Worm (Caenorhabditis elegans) whole organism, mixed stage, embryonic: ENCODE data around the gene inx-6.

ENCODE experiments used
- M03D4.4 ChIP-seq: sonication (generic microtip); optimal IDR thresholded peaks from 2 replicates; lab custom pipeline; 2017; ENCODE audit warnings: mild to moderate bottlenecking, missing genetic modification characterization, missing compliant biosample characterization
- bed-3 ChIP-seq: fragments of 200-800 bp; sonication (Bioruptor generic); optimal IDR thresholded peaks from 3 replicates; lab custom pipeline; 2018; ENCODE audit warnings: mild to moderate bottlenecking, missing genetic modification characterization, moderate library complexity, missing compliant biosample characterization
- blmp-1 ChIP-seq: fragments of 150-350 bp; optimal IDR thresholded peaks from 2 replicates; lab custom pipeline; 2014; ENCODE audit warnings: missing biosample characterization, missing genetic modification characterization
- ceh-83 ChIP-seq: fragments of 200-800 bp; sonication (Bioruptor generic); optimal IDR thresholded peaks from 2 replicates; lab custom pipeline; 2018; ENCODE audit warnings: mild to moderate bottlenecking, missing genetic modification characterization, missing compliant biosample characterization
- cnd-1 ChIP-seq: fragments of 200-800 bp; sonication (Bioruptor generic); optimal IDR thresholded peaks from 2 replicates; lab custom pipeline; 2018; ENCODE audit warnings: mild to moderate bottlenecking, missing genetic modification characterization, missing compliant biosample characterization
- drap-1 ChIP-seq: fragments of 200-800 bp; sonication (Bioruptor generic); optimal IDR thresholded peaks from 3 replicates; lab custom pipeline; 2018; ENCODE audit warnings: mild to moderate bottlenecking, missing genetic modification characterization, missing compliant biosample characterization
- elt-1 ChIP-seq: sonication (generic microtip); optimal IDR thresholded peaks from 2 replicates; lab custom pipeline; 2017; ENCODE audit warnings: missing genetic modification characterization, mild to moderate bottlenecking, missing compliant biosample characterization, antibody characterized with exemption, moderate library complexity, borderline replicate concordance; ENCODE audit not compliant: insufficient read depth
- elt-3 ChIP-seq: fragments of 150-350 bp; optimal IDR thresholded peaks from 2 replicates; lab custom pipeline; 2014; ENCODE audit warnings: missing biosample characterization, missing genetic modification characterization
- flh-1 ChIP-seq: fragments of 200-800 bp; sonication (Bioruptor generic); optimal IDR thresholded peaks from 2 replicates; lab custom pipeline; 2018; ENCODE audit warnings: mild to moderate bottlenecking, missing genetic modification characterization, moderate library complexity, missing compliant biosample characterization
- ham-2 ChIP-seq: fragments of 200-800 bp; sonication (Bioruptor generic); optimal IDR thresholded peaks from 2 replicates; lab custom pipeline; 2018; ENCODE audit warnings: mild to moderate bottlenecking, missing genetic modification characterization, missing compliant biosample characterization
- hlh-1 ChIP-seq: fragments of 150-350 bp; optimal IDR thresholded peaks from 2 replicates; lab custom pipeline; 2014; ENCODE audit warnings: missing biosample characterization, missing genetic modification reagents, missing genetic modification characterization
- lin-13 ChIP-seq: fragments of 150-350 bp; optimal IDR thresholded peaks from 2 replicates; lab custom pipeline; 2014; ENCODE audit warnings: missing biosample characterization, missing genetic modification characterization
- lin-32 ChIP-seq: fragments of 200-800 bp; sonication (Bioruptor generic); optimal IDR thresholded peaks from 2 replicates; lab custom pipeline; 2018; ENCODE audit warnings: mild to moderate bottlenecking, missing genetic modification characterization, missing compliant biosample characterization
- lsy-2 ChIP-seq: fragments of 150-350 bp; optimal IDR thresholded peaks from 2 replicates; lab custom pipeline; 2014; ENCODE audit warnings: missing biosample characterization, missing genetic modification characterization
- mab-5 ChIP-seq: fragments of 150-350 bp; optimal IDR thresholded peaks from 2 replicates; lab custom pipeline; 2014; ENCODE audit warnings: missing biosample characterization, missing genetic modification characterization
- mep-1 ChIP-seq: fragments of 150-350 bp; optimal IDR thresholded peaks from 2 replicates; lab custom pipeline; 2017; ENCODE audit warnings: missing biosample characterization, missing genetic modification reagents, missing genetic modification characterization, inconsistent platforms
- mls-2 ChIP-seq: sonication (generic microtip); optimal IDR thresholded peaks from 2 replicates; lab custom pipeline; 2016; ENCODE audit warnings: mild to moderate bottlenecking, missing genetic modification characterization, moderate library complexity, missing compliant biosample characterization
- nhr-12 ChIP-seq: fragments of 150-350 bp; optimal IDR thresholded peaks from 2 replicates; lab custom pipeline; 2014; ENCODE audit warnings: missing biosample characterization, missing genetic modification characterization
- nhr-2 ChIP-seq: fragments of 150-350 bp; optimal IDR thresholded peaks from 2 replicates; lab custom pipeline; 2014; ENCODE audit warnings: missing biosample characterization, missing genetic modification characterization
- nhr-237 ChIP-seq: fragments of 150-350 bp; optimal IDR thresholded peaks from 2 replicates; lab custom pipeline; 2014; ENCODE audit warnings: missing biosample characterization, missing genetic modification characterization
- nhr-28 ChIP-seq: fragments of 150-350 bp; optimal IDR thresholded peaks from 2 replicates; lab custom pipeline; 2014; ENCODE audit warnings: missing biosample characterization, missing genetic modification characterization
- nhr-76 ChIP-seq: sonication (generic microtip); optimal IDR thresholded peaks from 2 replicates; lab custom pipeline; 2017; ENCODE audit warnings: missing biosample characterization, missing genetic modification characterization
- pha-4 ChIP-seq: fragments of 150-350 bp; optimal IDR thresholded peaks from 2 replicates; lab custom pipeline; 2018; ENCODE audit warnings: missing biosample characterization, missing genetic modification reagents, missing genetic modification characterization
- snpc-4 ChIP-seq: fragments of 150-350 bp; optimal IDR thresholded peaks from 2 replicates; lab custom pipeline; 2014; ENCODE audit warnings: missing biosample characterization, missing genetic modification characterization
- sptf-1 ChIP-seq: sonication (generic microtip); optimal IDR thresholded peaks from 2 replicates; lab custom pipeline; 2017; ENCODE audit warnings: mild to moderate bottlenecking, missing genetic modification characterization, moderate library complexity, missing compliant biosample characterization
- unc-120 ChIP-seq: sonication (generic microtip); optimal IDR thresholded peaks from 2 replicates; lab custom pipeline; 2017; ENCODE audit warnings: missing genetic modification characterization, missing compliant biosample characterization; ENCODE audit not compliant: poor library complexity, severe bottlenecking
- unc-39 ChIP-seq: fragments of 150-350 bp; optimal IDR thresholded peaks from 2 replicates; lab custom pipeline; 2014; ENCODE audit warnings: missing biosample characterization, missing genetic modification characterization
- zip-8 ChIP-seq: fragments of 150-350 bp; optimal IDR thresholded peaks from 2 replicates; lab custom pipeline; 2014; ENCODE audit warnings: missing biosample characterization, missing genetic modification characterization
- ztf-11 ChIP-seq: fragments of 150-350 bp; optimal IDR thresholded peaks from 2 replicates; lab custom pipeline; 2014; ENCODE audit warnings: missing biosample characterization, missing genetic modification characterization

Gene inx-6

DNA sequence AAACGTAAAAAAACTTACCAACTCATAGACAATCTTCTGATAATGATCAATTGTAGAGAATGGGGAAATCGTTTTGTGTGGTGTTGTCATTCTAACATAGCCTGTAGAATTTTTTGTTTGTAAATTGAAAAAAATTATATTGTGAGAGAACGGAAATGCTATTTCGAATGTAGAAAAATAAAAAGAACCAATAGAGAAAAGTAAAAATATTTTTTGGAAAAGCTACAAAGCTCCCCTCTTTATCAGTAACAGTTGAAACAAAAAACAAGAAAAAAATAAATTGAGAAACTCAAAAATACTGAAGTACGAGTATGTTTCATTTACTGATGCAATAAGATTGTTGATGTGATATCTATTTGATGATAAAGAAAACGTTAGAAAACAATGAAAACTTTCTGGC is 34.7 kb upstream of the inx-6 start, which contains the start of gene C27D8.3:
C27D8.3 (minus strand) TSS at position 101 of the 400 bp plus-strand sequence.
- no peak for TF ChIP-seq ztf-11 (tag; lab: Kevin White, UChicago)
- TF ChIP-seq unc-39 (tag; lab: Kevin White, UChicago): no peak
- TF ChIP-seq snpc-4 (tag; lab: Kevin White, UChicago): no peak
- no peak for TF ChIP-seq elt-1
- no peak for TF ChIP-seq mls-2 (tag; lab: Kevin White, UChicago)
- no peak for TF ChIP-seq lsy-2
- no peak for TF ChIP-seq zip-8 (tag; lab: Kevin White, UChicago)
- TF ChIP-seq drap-1 (GFP tag; lab: Kevin White, UChicago): no peak
- TF ChIP-seq nhr-12 (tag; lab: Kevin White, UChicago): no peak
- no peak for TF ChIP-seq hlh-1 (tag; lab: Kevin White, UChicago)
- TF ChIP-seq nhr-28: no peak
- no peak for TF ChIP-seq nhr-237 (tag; lab: Kevin White, UChicago)
- TF ChIP-seq flh-1 (GFP tag; lab: Kevin White, UChicago): no peak
- no peak for TF ChIP-seq unc-120 (tag; lab: Kevin White, UChicago)
- TF ChIP-seq ham-2 (GFP tag; lab: Kevin White, UChicago): no peak

DNA sequence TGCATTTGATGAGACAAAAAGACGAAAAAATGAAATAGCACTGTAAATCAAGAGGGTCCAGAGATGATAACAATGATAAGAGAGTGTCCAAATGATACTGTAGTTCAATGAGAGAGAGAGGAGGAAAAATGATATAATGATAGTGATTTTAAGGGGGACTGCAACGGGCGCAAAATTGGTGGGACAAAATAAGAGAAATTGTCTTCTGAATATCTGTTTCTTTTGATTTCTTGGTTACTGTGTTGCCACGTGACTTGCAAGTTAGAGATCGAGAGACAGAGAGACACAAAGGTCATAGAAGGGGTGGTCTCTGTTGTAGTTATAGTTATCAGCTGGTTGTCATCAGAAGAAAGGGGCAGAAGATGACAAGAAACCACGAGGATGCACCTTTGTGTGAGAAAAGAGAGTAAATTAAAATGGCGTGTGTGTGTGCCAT is 30.4 kb upstream of the inx-6 start:
- TF ChIP-seq flh-1 (GFP tag; lab: Kevin White, UChicago) (no peak), nhr-2 (tag; lab: Kevin White, UChicago) (no peak), pha-4 (tag; lab: Kevin White, UChicago) (no peak), elt-3 (peak; percentile 89), mep-1 (tag; lab: Kevin White, UChicago) (no peak)

DNA sequence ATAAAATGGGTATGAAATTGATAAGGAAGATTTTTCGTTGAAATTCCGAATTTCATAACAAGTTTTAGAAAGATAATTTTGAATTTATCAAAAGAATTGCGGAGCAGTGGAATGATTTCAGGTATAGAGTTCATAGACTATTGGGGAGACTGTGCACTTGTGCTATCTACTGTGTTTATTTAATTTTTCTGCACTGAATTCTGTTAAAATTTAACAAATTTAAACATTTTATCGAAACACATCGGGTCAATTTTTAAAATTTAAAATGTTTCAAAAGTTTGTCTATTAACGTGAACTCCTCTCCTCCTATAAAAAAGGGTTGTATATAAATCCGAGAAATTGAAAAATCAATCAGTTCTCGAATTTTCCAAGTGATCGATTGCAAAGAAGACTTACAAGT is 28.9 kb upstream of the inx-6 start, which contains the start of gene C27D8.1:
C27D8.1 (plus strand) TSS at position 301 of the 400 bp plus-strand sequence.
- TF ChIP-seq ceh-83 (GFP tag; lab: Kevin White, UChicago): no peak
- no peak for TF ChIP-seq ham-2 (GFP tag; lab: Kevin White, UChicago)
- no peak for TF ChIP-seq blmp-1 (tag; lab: Kevin White, UChicago)
- TF ChIP-seq lin-32: no peak
- TF ChIP-seq mls-2 (tag; lab: Kevin White, UChicago): no peak
- TF ChIP-seq cnd-1 (tag; lab: Kevin White, UChicago): no peak
- TF ChIP-seq ztf-11 (tag; lab: Kevin White, UChicago): no peak
- no peak for TF ChIP-seq bed-3
- no peak for TF ChIP-seq mab-5
- TF ChIP-seq unc-120 (tag; lab: Kevin White, UChicago): no peak
- no peak for TF ChIP-seq sptf-1 (tag; lab: Kevin White, UChicago)
- no peak for TF ChIP-seq unc-39 (tag; lab: Kevin White, UChicago)
- no peak for TF ChIP-seq pha-4 (tag; lab: Kevin White, UChicago)
- no peak for TF ChIP-seq M03D4.4
- TF ChIP-seq mep-1 (tag; lab: Kevin White, UChicago): no peak
- no peak for TF ChIP-seq lin-13 (tag; lab: Kevin White, UChicago)
- TF ChIP-seq nhr-76 (tag; lab: Kevin White, UChicago): no peak

DNA sequence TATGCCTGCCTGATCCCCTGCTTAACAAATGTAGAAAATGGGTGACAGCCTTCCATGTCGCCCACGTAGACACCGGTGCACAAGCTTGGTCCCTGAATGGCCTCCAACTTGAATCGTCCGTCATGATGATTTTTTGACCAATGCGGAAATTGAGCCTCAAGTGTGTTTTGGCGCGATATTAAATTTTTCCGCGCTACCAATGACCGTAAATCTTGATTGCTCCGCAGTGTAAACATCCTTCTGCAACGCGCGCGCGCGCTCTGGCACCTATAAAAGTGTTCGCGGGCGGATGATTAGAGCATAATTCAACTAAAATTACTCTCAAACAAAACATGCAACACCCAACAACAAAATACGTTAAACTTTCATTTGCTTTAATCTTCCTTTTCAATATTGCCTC is 26.7 kb upstream of the inx-6 start, which contains the start of gene idpp-7:
idpp-7 (plus strand) TSS at position 301 of the 400 bp plus-strand sequence.
- TF ChIP-seq mab-5: no peak
- no peak for TF ChIP-seq ham-2 (GFP tag; lab: Kevin White, UChicago)
- TF ChIP-seq elt-1: no peak
- no peak for TF ChIP-seq nhr-76 (tag; lab: Kevin White, UChicago)
- TF ChIP-seq pha-4 (tag; lab: Kevin White, UChicago): no peak
- TF ChIP-seq bed-3: no peak
- no peak for TF ChIP-seq cnd-1 (tag; lab: Kevin White, UChicago)
- no peak for TF ChIP-seq nhr-237 (tag; lab: Kevin White, UChicago)
- TF ChIP-seq sptf-1 (tag; lab: Kevin White, UChicago): no peak
- TF ChIP-seq drap-1 (GFP tag; lab: Kevin White, UChicago): no peak
- TF ChIP-seq lin-32: no peak
- TF ChIP-seq hlh-1 (tag; lab: Kevin White, UChicago): no peak
- no peak for TF ChIP-seq ceh-83 (GFP tag; lab: Kevin White, UChicago)

DNA sequence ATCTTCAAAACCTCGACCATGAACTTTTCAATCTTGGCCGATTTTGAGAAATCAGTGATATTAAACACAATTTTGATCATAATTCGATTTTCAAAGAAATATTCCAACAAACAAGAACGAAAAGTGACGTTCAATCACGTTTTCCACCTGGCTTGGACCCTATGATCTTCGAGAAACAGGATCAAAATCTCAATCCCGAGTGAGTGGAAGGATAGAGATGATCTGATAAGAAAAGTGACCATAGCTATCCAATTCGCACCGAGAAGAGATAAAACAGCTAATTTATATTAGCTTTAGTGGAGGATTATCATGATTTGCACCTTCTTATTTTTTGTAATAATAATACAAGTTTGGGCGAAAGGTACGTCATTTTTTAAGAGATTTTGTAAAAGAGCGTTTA is 25.3 kb upstream of the inx-6 start, which contains the start of gene T23F6.2:
T23F6.2 (plus strand) TSS at position 251 of the 400 bp plus-strand sequence.
- TF ChIP-seq elt-1 (peak; percentile 47), mab-5 (no peak)
